Fruit fly (Drosophila melanogaster) whole organism, embryonic: Measurements from ENCODE around the gene Antp.

Source experiments
- BEAF-32 ChIP-seq: fragments of 200-800 bp; sonication (Bioruptor generic); optimal IDR thresholded peaks from 3 replicates; lab custom pipeline; 2017; ENCODE audit warnings: missing biosample characterization, missing genetic modification characterization, mild to moderate bottlenecking, moderate library complexity, missing genetic modification reagents
- CG10267 ChIP-seq: fragments of 200-800 bp; sonication (Bioruptor generic); optimal IDR thresholded peaks from 2 replicates; lab custom pipeline; 2018; ENCODE audit warnings: missing biosample characterization, mild to moderate bottlenecking, missing genetic modification characterization, moderate library complexity
- CG10321 ChIP-seq: fragments of 200-800 bp; sonication (Bioruptor generic); IDR thresholded peaks from 2 replicates; pipeline ENCODE4 v1.3.6; 2022; ENCODE audit warnings: missing biosample characterization, missing genetic modification characterization
- CG10462 ChIP-seq: fragments of 200-800 bp; sonication (Bioruptor generic); optimal IDR thresholded peaks from 2 replicates; lab custom pipeline; 2016; ENCODE audit warnings: missing biosample characterization, missing genetic modification characterization
- CG10654 ChIP-seq: fragments of 200-800 bp; sonication (Bioruptor generic); optimal IDR thresholded peaks from 2 replicates; lab custom pipeline; 2016; ENCODE audit warnings: missing biosample characterization, missing genetic modification characterization
- CG11093 ChIP-seq: fragments of 200-800 bp; sonication (Bioruptor generic); IDR thresholded peaks from 3 replicates; pipeline ENCODE4 v1.3.6; 2022; ENCODE audit warnings: missing biosample characterization, missing genetic modification characterization
- CG12769 ChIP-seq: fragments of 200-800 bp; sonication (Bioruptor generic); optimal IDR thresholded peaks from 2 replicates; lab custom pipeline; 2019; ENCODE audit warnings: missing biosample characterization, mild to moderate bottlenecking, missing genetic modification characterization, moderate library complexity
- CG14441 ChIP-seq: fragments of 200-800 bp; sonication (Bioruptor generic); IDR thresholded peaks from 2 replicates; pipeline ENCODE4 v1.3.6; 2022; ENCODE audit warnings: missing biosample characterization, missing genetic modification characterization
- CG1647 ChIP-seq: fragments of 200-800 bp; sonication (Bioruptor generic); optimal IDR thresholded peaks from 3 replicates; lab custom pipeline; 2016; ENCODE audit warnings: missing biosample characterization, missing genetic modification characterization
- CG17802 ChIP-seq: fragments of 200-800 bp; sonication (Bioruptor generic); optimal IDR thresholded peaks from 2 replicates; lab custom pipeline; 2018; ENCODE audit warnings: missing biosample characterization, mild to moderate bottlenecking, missing genetic modification characterization, moderate library complexity
- CG18011 ChIP-seq: fragments of 200-800 bp; sonication (Bioruptor generic); optimal IDR thresholded peaks from 2 replicates; lab custom pipeline; 2017; ENCODE audit warnings: missing biosample characterization, missing genetic modification characterization, mild to moderate bottlenecking, moderate library complexity, missing genotype
- CG2129 ChIP-seq: fragments of 200-800 bp; sonication (Bioruptor generic); IDR thresholded peaks from 2 replicates; pipeline ENCODE4 v1.3.6; 2022; ENCODE audit warnings: missing biosample characterization, missing genetic modification characterization; ENCODE audit not compliant: partially characterized antibody
- CG2875 ChIP-seq: fragments of 200-800 bp; sonication (Bioruptor generic); optimal IDR thresholded peaks from 2 replicates; lab custom pipeline; 2017; ENCODE audit warnings: missing biosample characterization, mild to moderate bottlenecking, missing genetic modification characterization, missing genetic modification reagents
- CG30403 ChIP-seq: fragments of 200-800 bp; sonication (Bioruptor generic); optimal IDR thresholded peaks from 3 replicates; lab custom pipeline; 2016; ENCODE audit warnings: missing biosample characterization, missing genetic modification characterization
- CG32767 ChIP-seq: fragments of 200-800 bp; sonication (Bioruptor generic); IDR thresholded peaks from 2 replicates; pipeline ENCODE4 v1.3.6; 2022; ENCODE audit warnings: missing biosample characterization, missing genetic modification characterization
- CG4707 ChIP-seq: fragments of 200-800 bp; sonication (Bioruptor generic); optimal IDR thresholded peaks from 2 replicates; lab custom pipeline; 2018; ENCODE audit warnings: missing biosample characterization, mild to moderate bottlenecking, missing genetic modification characterization, moderate library complexity
- CG7963 ChIP-seq: fragments of 200-800 bp; sonication (Bioruptor generic); IDR thresholded peaks from 3 replicates; pipeline ENCODE4 v1.3.6; 2022; ENCODE audit warnings: missing biosample characterization, missing genetic modification characterization; ENCODE audit not compliant: partially characterized antibody
- Chrac-16 ChIP-seq: fragments of 200-800 bp; sonication (Bioruptor generic); optimal IDR thresholded peaks from 3 replicates; lab custom pipeline; 2016; ENCODE audit warnings: missing biosample characterization, missing genetic modification characterization
- D19A ChIP-seq: fragments of 200-800 bp; optimal IDR thresholded peaks from 3 replicates; lab custom pipeline; 2019; ENCODE audit warnings: missing biosample characterization, mild to moderate bottlenecking, missing genetic modification characterization, moderate library complexity
- Doc3 ChIP-seq: fragments of 200-800 bp; sonication (Bioruptor generic); IDR thresholded peaks from 3 replicates; pipeline ENCODE4 v1.3.6; 2022; ENCODE audit warnings: missing biosample characterization, missing genetic modification characterization; ENCODE audit not compliant: partially characterized antibody
- E2f2 ChIP-seq: fragments of 200-800 bp; sonication (Bioruptor generic); IDR thresholded peaks from 2 replicates; pipeline ENCODE4 v1.3.6; 2022; ENCODE audit warnings: missing biosample characterization, missing genetic modification characterization
- Elba2 ChIP-seq: fragments of 200-800 bp; sonication (Bioruptor generic); optimal IDR thresholded peaks from 3 replicates; lab custom pipeline; 2016; ENCODE audit warnings: missing biosample characterization, missing genetic modification characterization
- HLH3B ChIP-seq: fragments of 200-800 bp; sonication (Bioruptor generic); IDR thresholded peaks from 2 replicates; pipeline ENCODE4 v1.3.6; 2022; ENCODE audit warnings: missing biosample characterization, missing genetic modification characterization
- Max ChIP-seq: fragments of 200-800 bp; sonication (Bioruptor generic); optimal IDR thresholded peaks from 2 replicates; lab custom pipeline; 2016; ENCODE audit warnings: missing biosample characterization, mild to moderate bottlenecking, missing genetic modification characterization
- Meics ChIP-seq: fragments of 200-800 bp; sonication (Bioruptor generic); optimal IDR thresholded peaks from 2 replicates; lab custom pipeline; 2017; ENCODE audit warnings: missing biosample characterization, mild to moderate bottlenecking, missing genetic modification characterization
- Nf-YA ChIP-seq: fragments of 200-800 bp; sonication (Bioruptor generic); IDR thresholded peaks from 2 replicates; pipeline ENCODE4 v1.3.6; 2022; ENCODE audit warnings: missing biosample characterization, missing genetic modification characterization
- Opbp ChIP-seq: fragments of 200-800 bp; sonication (Bioruptor generic); IDR thresholded peaks from 3 replicates; pipeline ENCODE4 v1.3.6; 2022; ENCODE audit warnings: missing biosample characterization, missing genetic modification characterization; ENCODE audit not compliant: partially characterized antibody
- Poxn ChIP-seq: fragments of 200-800 bp; sonication (Bioruptor generic); IDR thresholded peaks from 2 replicates; pipeline ENCODE4 v1.3.6; 2022; ENCODE audit warnings: missing biosample characterization, missing genetic modification characterization
- Scr ChIP-seq: fragments of 200-800 bp; sonication (Bioruptor generic); IDR thresholded peaks from 2 replicates; pipeline ENCODE4 v1.3.6; 2022; ENCODE audit warnings: missing biosample characterization, missing genetic modification characterization; ENCODE audit not compliant: partially characterized antibody
- Ssrp ChIP-seq: fragments of 200-800 bp; sonication (Bioruptor generic); optimal IDR thresholded peaks from 2 replicates; lab custom pipeline; 2018; ENCODE audit warnings: missing biosample characterization, mild to moderate bottlenecking, missing genetic modification characterization, moderate library complexity
- Trl ChIP-seq, 3 experiments: fragments of >200 bp in 2 of 3; fragments of 200-800 bp in 1 of 3; sonication (Bioruptor generic) in 1 of 3; optimal IDR thresholded peaks; 2 replicates in 1 of 3; 3 replicates in 2 of 3; lab custom pipeline; 2016 to 2017; ENCODE audit warnings: missing biosample characterization in 1 of 3, missing genetic modification characterization in 1 of 3
- aop ChIP-seq: fragments of 200-800 bp; sonication (Bioruptor generic); IDR thresholded peaks from 2 replicates; pipeline ENCODE4 v1.3.6; 2022; ENCODE audit warnings: missing biosample characterization, missing genetic modification characterization
- btn ChIP-seq: fragments of 200-800 bp; sonication (Bioruptor generic); optimal IDR thresholded peaks from 2 replicates; lab custom pipeline; 2016; ENCODE audit warnings: missing biosample characterization, missing genetic modification characterization
- cg ChIP-seq: fragments of 200-800 bp; sonication (Bioruptor generic); optimal IDR thresholded peaks from 3 replicates; lab custom pipeline; 2019; ENCODE audit warnings: missing biosample characterization, mild to moderate bottlenecking, missing genetic modification characterization, moderate library complexity
- crol ChIP-seq: fragments of 200-800 bp; sonication (Bioruptor generic); IDR thresholded peaks from 2 replicates; pipeline ENCODE4 v1.3.6; 2022; ENCODE audit warnings: missing biosample characterization, missing genetic modification characterization
- dysf ChIP-seq: fragments of 200-800 bp; sonication (Bioruptor generic); IDR thresholded peaks from 3 replicates; pipeline ENCODE4 v1.3.6; 2022; ENCODE audit warnings: missing biosample characterization, missing genetic modification characterization
- fd102C ChIP-seq: fragments of 200-800 bp; sonication (Bioruptor generic); optimal IDR thresholded peaks from 2 replicates; lab custom pipeline; 2018; ENCODE audit warnings: missing biosample characterization, mild to moderate bottlenecking, missing genetic modification characterization, moderate library complexity
- fu2 ChIP-seq: fragments of 200-800 bp; sonication (Bioruptor generic); optimal IDR thresholded peaks from 2 replicates; lab custom pipeline; 2016; ENCODE audit warnings: missing biosample characterization, missing genetic modification characterization
- gfzf ChIP-seq: fragments of 200-800 bp; sonication (Bioruptor generic); optimal IDR thresholded peaks from 2 replicates; lab custom pipeline; 2016; ENCODE audit warnings: missing biosample characterization, mild to moderate bottlenecking, missing genetic modification characterization, moderate library complexity
- gt ChIP-seq: fragments of 200-800 bp; sonication (Bioruptor generic); IDR thresholded peaks from 2 replicates; pipeline ENCODE4 v1.3.6; 2022; ENCODE audit warnings: missing biosample characterization, missing genetic modification characterization
- lab ChIP-seq: fragments of 200-800 bp; sonication (Bioruptor generic); optimal IDR thresholded peaks from 3 replicates; lab custom pipeline; 2017; ENCODE audit warnings: missing biosample characterization, missing genetic modification characterization, mild to moderate bottlenecking, moderate library complexity, missing genetic modification reagents
- mld ChIP-seq: fragments of 200-800 bp; sonication (Bioruptor generic); IDR thresholded peaks from 3 replicates; pipeline ENCODE4 v1.3.6; 2022; ENCODE audit warnings: missing biosample characterization, missing genetic modification characterization; ENCODE audit not compliant: partially characterized antibody
- odd ChIP-seq: fragments of 200-800 bp; sonication (Bioruptor generic); optimal IDR thresholded peaks from 2 replicates; lab custom pipeline; 2017; ENCODE audit warnings: missing biosample characterization, mild to moderate bottlenecking, missing genetic modification characterization
- pb ChIP-seq: fragments of 200-800 bp; sonication (Bioruptor generic); optimal IDR thresholded peaks from 3 replicates; lab custom pipeline; 2016; ENCODE audit warnings: missing biosample characterization, missing genetic modification characterization
- pita ChIP-seq: fragments of 200-800 bp; sonication (Bioruptor generic); optimal IDR thresholded peaks from 2 replicates; lab custom pipeline; 2017; ENCODE audit warnings: missing biosample characterization, mild to moderate bottlenecking, missing genetic modification characterization
- row ChIP-seq: fragments of 200-800 bp; sonication (Bioruptor generic); IDR thresholded peaks from 3 replicates; pipeline ENCODE4 v1.3.6; 2022; ENCODE audit warnings: missing biosample characterization, missing genetic modification characterization
- shn ChIP-seq: fragments of 200-800 bp; sonication (Bioruptor generic); optimal IDR thresholded peaks from 3 replicates; lab custom pipeline; 2016; ENCODE audit warnings: missing biosample characterization, missing genetic modification characterization
- tgo ChIP-seq: fragments of 200-800 bp; sonication (Bioruptor generic); IDR thresholded peaks from 3 replicates; pipeline ENCODE4 v1.3.6; 2022; ENCODE audit warnings: missing biosample characterization, missing genetic modification characterization
- zen ChIP-seq: fragments of 200-800 bp; sonication (Bioruptor generic); optimal IDR thresholded peaks from 3 replicates; lab custom pipeline; 2018; ENCODE audit warnings: missing biosample characterization, mild to moderate bottlenecking, missing genetic modification characterization, moderate library complexity

Antp gene

DNA sequence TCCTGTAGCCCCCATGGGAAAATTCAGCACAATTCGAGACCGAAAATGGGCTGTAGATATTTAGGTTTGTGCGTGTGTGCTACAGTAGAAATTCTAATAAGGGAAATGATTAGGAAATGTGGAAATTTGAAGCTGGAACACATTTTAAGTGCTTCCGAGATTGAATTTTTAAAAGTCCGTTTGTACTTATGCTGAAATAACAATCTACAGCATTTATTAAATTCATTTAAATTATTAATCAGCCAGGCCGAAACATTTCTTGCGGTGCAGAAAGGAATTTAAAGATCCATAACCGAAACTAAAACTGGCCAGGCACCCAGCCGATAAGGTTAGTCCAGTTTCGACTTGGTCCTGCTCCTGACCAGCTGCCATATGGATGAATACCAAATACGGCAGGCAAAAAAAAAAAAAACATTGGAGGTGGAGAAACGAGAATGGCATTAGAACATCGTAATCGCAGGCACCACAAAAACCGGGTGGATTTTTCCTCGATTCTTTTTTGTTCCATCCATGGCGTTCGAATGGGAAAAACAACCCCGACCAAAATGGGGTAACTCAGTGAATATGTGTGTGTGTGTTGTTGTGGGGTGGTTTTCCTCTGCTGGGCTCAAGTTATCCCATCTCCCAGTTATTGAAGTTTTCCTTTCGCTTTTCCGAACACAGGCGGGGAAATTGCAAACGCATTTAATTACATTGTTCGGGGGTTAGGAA is 77.6 kb downstream of the Antp start (continued):
- TF ChIP-seq Scr (GFP tag; lab: Robert Waterston, UW) (no peak), pita (GFP tag; lab: Kevin White, UChicago) (no peak), dysf (no peak), zen (no peak), E2f2 (GFP tag; lab: Robert Waterston, UW) (no peak), Doc3 (GFP tag; lab: Robert Waterston, UW) (no peak), CG30403 (GFP tag; lab: Kevin White, UChicago) (no peak), D19A (tag; lab: Kevin White, UChicago) (no peak), CG7963 (GFP tag; lab: Robert Waterston, UW) (no peak), mld (GFP tag; lab: Robert Waterston, UW) (no peak), CG11093 (no peak), CG10267 (tag; lab: Kevin White, UChicago) (no peak), gt (GFP tag; lab: Robert Waterston, UW) (no peak), CG1647 (GFP tag; lab: Kevin White, UChicago) (no peak), gfzf (GFP tag; lab: Kevin White, UChicago) (no peak), odd (no peak), fu2 (GFP tag; lab: Kevin White, UChicago) (no peak), CG2129 (GFP tag; lab: Robert Waterston, UW) (no peak), crol (GFP tag; lab: Robert Waterston, UW) (no peak), tgo (GFP tag; lab: Robert Waterston, UW) (peak; percentile 31; the same call in 1 of the 3 replicates), Elba2 (GFP tag; lab: Kevin White, UChicago) (no peak), row (GFP tag; lab: Robert Waterston, UW) (peak; percentile 34; the same call in 1 of the 3 replicates), Trl (optimal IDR thresholded peaks at IDR 0.05; lab: Kevin White, UChicago) (no peak), Trl (GFP tag; optimal IDR thresholded peaks at IDR 0.05; lab: Kevin White, UChicago) (no peak), CG14441 (GFP tag; lab: Robert Waterston, UW) (no peak), shn (GFP tag; lab: Kevin White, UChicago) (no peak), CG4707 (no peak), cg (GFP tag; lab: Kevin White, UChicago) (peak; percentile 31), CG18011 (GFP tag; lab: Kevin White, UChicago) (no peak), fd102C (GFP tag; lab: Kevin White, UChicago) (no peak), BEAF-32 (GFP tag; lab: Kevin White, UChicago) (no peak), Opbp (GFP tag; lab: Robert Waterston, UW) (no peak), aop (no peak), CG10462 (no peak), Meics (no peak), HLH3B (GFP tag; lab: Robert Waterston, UW) (no peak), btn (GFP tag; lab: Kevin White, UChicago) (no peak), CG32767 (GFP tag; lab: Robert Waterston, UW) (no peak), lab (GFP tag; lab: Kevin White, UChicago) (no peak), CG12769 (tag; lab: Kevin White, UChicago) (no peak), CG10654 (GFP tag; lab: Kevin White, UChicago) (no peak), Poxn (no peak), Ssrp (tag; lab: Kevin White, UChicago) (no peak), CG2875 (GFP tag; lab: Kevin White, UChicago) (no peak), CG17802 (tag; lab: Kevin White, UChicago) (no peak), CG10321 (GFP tag; lab: Robert Waterston, UW) (no peak), pb (GFP tag; lab: Kevin White, UChicago) (no peak), Max (GFP tag; lab: Kevin White, UChicago) (no peak), Nf-YA (GFP tag; lab: Robert Waterston, UW) (no peak), Chrac-16 (GFP tag; lab: Kevin White, UChicago) (no peak)
